Worm (Caenorhabditis elegans) whole organism, young adult: ENCODE data around the gene emc-1.

Experiments used
- akir-1 ChIP-seq: fragments of 200-800 bp; sonication (Bioruptor generic); optimal IDR thresholded peaks from 2 replicates; lab custom pipeline; 2018; ENCODE audit warnings: mild to moderate bottlenecking, missing genetic modification characterization, moderate library complexity, missing compliant biosample characterization
- atf-7 ChIP-seq: sonication (generic microtip); optimal IDR thresholded peaks from 2 replicates; lab custom pipeline; 2017; ENCODE audit warnings: mild to moderate bottlenecking, missing genetic modification characterization, missing compliant biosample characterization
- cebp-2 ChIP-seq: fragments of 200-800 bp; sonication (Bioruptor generic); IDR thresholded peaks from 2 replicates; pipeline ENCODE4 v1.3.6; 2022; ENCODE audit warnings: missing genetic modification characterization, missing compliant biosample characterization
- ceh-40 ChIP-seq: fragments of 200-800 bp; sonication (Bioruptor generic); IDR thresholded peaks from 2 replicates; pipeline ENCODE4 v1.3.6; 2022; ENCODE audit warnings: missing genetic modification characterization, missing compliant biosample characterization
- unc-130 ChIP-seq: sonication (generic microtip); optimal IDR thresholded peaks from 2 replicates; lab custom pipeline; 2016; ENCODE audit warnings: missing genetic modification reagents, missing genetic modification characterization, missing compliant biosample characterization
- ztf-3 ChIP-seq: fragments of 200-800 bp; sonication (Bioruptor generic); optimal IDR thresholded peaks from 2 replicates; lab custom pipeline; 2018; ENCODE audit warnings: mild to moderate bottlenecking, missing genetic modification characterization, missing compliant biosample characterization

DNA sequence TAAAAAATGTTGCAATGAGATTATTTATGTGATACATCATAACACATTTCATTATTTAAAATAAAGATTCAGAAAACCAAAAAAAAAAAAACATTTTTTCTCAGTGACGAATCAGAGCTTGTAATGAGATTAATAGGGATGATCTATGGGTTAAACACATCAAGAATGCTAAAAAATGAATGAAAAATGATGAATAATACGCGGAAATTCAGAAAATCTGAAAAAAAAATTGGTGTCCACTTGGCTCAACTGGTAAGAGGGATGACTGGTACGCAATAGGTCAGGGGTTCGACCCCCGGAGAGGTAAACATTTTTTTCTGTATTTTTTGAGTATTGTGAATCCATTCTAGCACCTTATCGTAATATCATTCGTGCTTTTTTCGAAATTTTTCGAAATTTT, 21.6 kb downstream of the emc-1 start:
- TF ChIP-seq ztf-3 (no peak), akir-1 (no peak), cebp-2 (GFP tag; lab: Robert Waterston, UW) (no peak), atf-7 (tag; lab: Kevin White, UChicago) (no peak), unc-130 (GFP tag; lab: Kevin White, UChicago) (no peak), ceh-40 (no peak)
